Worm (Caenorhabditis elegans): Measurements from ENCODE around the gene K03B8.4.

ce11 chrV:11379341-11379740 is 15.6 kb downstream of the K03B8.4 start:
- no peak for TF ChIP-seq pes-1 (GFP tag; IDR thresholded peaks at IDR 0.05)
- TF ChIP-seq ama-1 (optimal IDR thresholded peaks at IDR 0.05): no peak
- no peak for TF ChIP-seq F13C5.2 (tag; optimal IDR thresholded peaks at IDR 0.05)
- no peak for TF ChIP-seq aly-1 (tag; optimal IDR thresholded peaks at IDR 0.05)
- no peak for TF ChIP-seq ceh-13 (GFP tag; optimal IDR thresholded peaks at IDR 0.05)
- no peak for TF ChIP-seq hmg-4 (GFP tag; optimal IDR thresholded peaks at IDR 0.05)
- TF ChIP-seq scrt-1 (GFP tag; IDR thresholded peaks at IDR 0.05): no peak
- no peak for TF ChIP-seq flt-1 (GFP tag; IDR thresholded peaks at IDR 0.05)
- no peak for TF ChIP-seq hnd-1 (tag; optimal IDR thresholded peaks at IDR 0.05)

Measured in whole organism, early embryonic.